Fruit fly (Drosophila melanogaster): Measurements from ENCODE around the gene CG3437.

CG3437 gene

DNA sequence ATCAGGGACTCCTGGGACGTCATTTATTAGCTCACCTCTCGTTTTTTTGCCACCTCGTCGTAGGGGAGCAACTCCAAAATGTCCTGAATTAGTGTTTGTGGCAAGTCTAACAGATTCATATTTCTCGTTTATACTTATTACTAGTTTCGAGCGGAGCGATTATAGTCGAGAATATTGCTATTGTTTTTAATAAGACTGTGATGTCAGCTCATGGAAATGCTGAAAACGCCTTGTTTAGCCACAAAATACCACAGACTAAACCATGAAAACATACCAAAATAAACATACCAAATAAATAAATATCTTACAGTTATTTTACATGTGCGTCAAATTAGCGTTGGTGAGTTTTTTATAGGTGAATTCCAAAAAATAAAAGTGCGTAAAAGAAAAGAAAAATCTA is 30.1 kb upstream of the CG3437 start, which contains the start of gene pall (continued):
- no peak for TF ChIP-seq CG42726 (GFP tag; IDR thresholded peaks at IDR 0.05; ENCODE audit: partially characterized antibody)
- TF ChIP-seq TFAM (GFP tag; optimal IDR thresholded peaks at IDR 0.05), result no peak
- TF ChIP-seq sr (GFP tag; IDR thresholded peaks at IDR 0.05), result no peak
- no peak for TF ChIP-seq cg (GFP tag; optimal IDR thresholded peaks at IDR 0.05)
- peak; percentile 55 for TF ChIP-seq Dp (GFP tag; optimal IDR thresholded peaks at IDR 0.05)
- no peak for TF ChIP-seq fd64A (GFP tag; optimal IDR thresholded peaks at IDR 0.05)
- TF ChIP-seq zen (tag; optimal IDR thresholded peaks at IDR 0.05), result no peak
- no peak for TF ChIP-seq seq (GFP tag; IDR thresholded peaks at IDR 0.05)
- TF ChIP-seq CG10565 (GFP tag; optimal IDR thresholded peaks at IDR 0.05), result no peak
- no peak for TF ChIP-seq CG34376 (GFP tag; optimal IDR thresholded peaks at IDR 0.05)
- TF ChIP-seq CG10431 (GFP tag; optimal IDR thresholded peaks at IDR 0.05), result no peak
- TF ChIP-seq zfh2 (GFP tag; optimal IDR thresholded peaks at IDR 0.05), result no peak
- no peak for TF ChIP-seq grn (GFP tag; optimal IDR thresholded peaks at IDR 0.05)
- TF ChIP-seq ssp (GFP tag; IDR thresholded peaks at IDR 0.05), result no peak
- no peak for TF ChIP-seq CG1602 (GFP tag; optimal IDR thresholded peaks at IDR 0.05)
- TF ChIP-seq CG6791 (GFP tag; IDR thresholded peaks at IDR 0.05; ENCODE audit: partially characterized antibody), result no peak
- TF ChIP-seq CG17361 (GFP tag; IDR thresholded peaks at IDR 0.05), result no peak
- no peak for TF ChIP-seq CG31388 (GFP tag; optimal IDR thresholded peaks at IDR 0.05)
- TF ChIP-seq crp (GFP tag; optimal IDR thresholded peaks at IDR 0.05), result no peak
- TF ChIP-seq mld (GFP tag; IDR thresholded peaks at IDR 0.05; ENCODE audit: partially characterized antibody), result no peak
- no peak for TF ChIP-seq Asciz (GFP tag; optimal IDR thresholded peaks at IDR 0.05)
- TF ChIP-seq Doc3 (GFP tag; IDR thresholded peaks at IDR 0.05; ENCODE audit: partially characterized antibody), result no peak
- no peak for TF ChIP-seq GATAe (GFP tag; conservative IDR thresholded peaks at IDR 0.05)
- no peak for TF ChIP-seq ham (GFP tag; IDR thresholded peaks at IDR 0.05)
- no peak for TF ChIP-seq CG3163 (GFP tag; optimal IDR thresholded peaks at IDR 0.05)
- no peak for TF ChIP-seq zf30C (GFP tag; optimal IDR thresholded peaks at IDR 0.05)
- TF ChIP-seq lilli (GFP tag; optimal IDR thresholded peaks at IDR 0.05), result no peak
- no peak for TF ChIP-seq CG2875 (GFP tag; optimal IDR thresholded peaks at IDR 0.05)
- TF ChIP-seq CG6254 (GFP tag; optimal IDR thresholded peaks at IDR 0.05), result no peak
- no peak for TF ChIP-seq fd96Cb (tag; optimal IDR thresholded peaks at IDR 0.05)
- TF ChIP-seq PHDP (tag; optimal IDR thresholded peaks at IDR 0.05), result no peak
- TF ChIP-seq CG3847 (GFP tag; IDR thresholded peaks at IDR 0.05), result no peak
- TF ChIP-seq CG12155 (GFP tag; optimal IDR thresholded peaks at IDR 0.05), result no peak
- TF ChIP-seq BtbVII (GFP tag; optimal IDR thresholded peaks at IDR 0.05), result no peak
- TF ChIP-seq CG1832 (GFP tag; optimal IDR thresholded peaks at IDR 0.05), result no peak
- no peak for TF ChIP-seq tna (GFP tag; IDR thresholded peaks at IDR 0.05; ENCODE audit: partially characterized antibody)
- no peak for TF ChIP-seq otp (GFP tag; IDR thresholded peaks at IDR 0.05)
- peak; percentile 34 for TF ChIP-seq Fer1 (GFP tag; optimal IDR thresholded peaks at IDR 0.05)
- TF ChIP-seq NC2α (GFP tag; optimal IDR thresholded peaks at IDR 0.05), result no peak
- no peak for TF ChIP-seq en (GFP tag; optimal IDR thresholded peaks at IDR 0.05)
- peak; percentile 79 for TF ChIP-seq stwl (tag; optimal IDR thresholded peaks at IDR 0.05)
- no peak for TF ChIP-seq al (GFP tag; IDR thresholded peaks at IDR 0.05)
- TF ChIP-seq CoRest (tag; optimal IDR thresholded peaks at IDR 0.05), result no peak
- TF ChIP-seq twi (tag; optimal IDR thresholded peaks at IDR 0.05), result no peak
- TF ChIP-seq CG16813 (GFP tag; IDR thresholded peaks at IDR 0.05; ENCODE audit: partially characterized antibody), result 0 out of 3 replicates have a peak, but pooled peaks have one; percentile 16
- no peak for TF ChIP-seq CG30431 (GFP tag; optimal IDR thresholded peaks at IDR 0.05)
- TF ChIP-seq nerfin-1 (tag; optimal IDR thresholded peaks at IDR 0.05), result peak; percentile 88
- no peak for TF ChIP-seq slbo (GFP tag; IDR thresholded peaks at IDR 0.05)
- TF ChIP-seq CG34224 (GFP tag; IDR thresholded peaks at IDR 0.05; ENCODE audit: partially characterized antibody), result no peak
- TF ChIP-seq fd3F (GFP tag; optimal IDR thresholded peaks at IDR 0.05), result no peak
- TF ChIP-seq schlank (tag; optimal IDR thresholded peaks at IDR 0.05), result no peak
